Worm (Caenorhabditis elegans): Measurements from ENCODE around the gene heri-1.

heri-1 gene

ce11 chrII:6061495-6061894, 51.5 kb downstream of the heri-1 start (continued):
- no peak for TF ChIP-seq snpc-1.1 (tag; optimal IDR thresholded peaks at IDR 0.05; ENCODE audit: insufficient read depth)
- TF ChIP-seq bed-1 (GFP tag; IDR thresholded peaks at IDR 0.05), result no peak
- peak; percentile 51; the same call in 1 of the 2 replicates for TF ChIP-seq dox-1 (GFP tag; IDR thresholded peaks at IDR 0.05)
- TF ChIP-seq sdz-38 (tag; optimal IDR thresholded peaks at IDR 0.05), result no peak
- TF ChIP-seq rpc-1 (optimal IDR thresholded peaks at IDR 0.05), result no peak
- TF ChIP-seq rpc-1 (tag; optimal IDR thresholded peaks at IDR 0.05), result no peak
- TF ChIP-seq lin-35 (GFP tag; optimal IDR thresholded peaks at IDR 0.05), result peak; percentile 6 to 95 (median 65)
- TF ChIP-seq attf-6 (GFP tag; IDR thresholded peaks at IDR 0.05), result no peak
- TF ChIP-seq C17E4.6 (GFP tag; IDR thresholded peaks at IDR 0.05), result no peak
- no peak for TF ChIP-seq pha-4 (tag; optimal IDR thresholded peaks at IDR 0.05)
- TF ChIP-seq Y95B8A.8 (GFP tag; IDR thresholded peaks at IDR 0.05), result 0 out of 2 replicates have a peak, but pooled peaks have one; percentile 33
- TF ChIP-seq ceh-91 (GFP tag; IDR thresholded peaks at IDR 0.05), result no peak
